Worm (Caenorhabditis elegans): ENCODE measurements around the gene slc-17.4.

slc-17.4 gene

ce11 chrIV:17293068-17293467, 1.5 kb upstream of the slc-17.4 start:
- TF ChIP-seq pqm-1 (tag; optimal IDR thresholded peaks at IDR 0.05) (peak; percentile 55), elt-2 (tag; optimal IDR thresholded peaks at IDR 0.05) (peak; percentile 59), nhr-11 (tag; optimal IDR thresholded peaks at IDR 0.05) (no peak)

ce11 chrIV:17292350-17292749, 817 bp upstream of the slc-17.4 start:
- TF ChIP-seq nhr-28 (tag; optimal IDR thresholded peaks at IDR 0.05) (no peak), elt-2 (tag; optimal IDR thresholded peaks at IDR 0.05) (peak; percentile 59), sea-2 (GFP tag; optimal IDR thresholded peaks at IDR 0.05) (no peak), lin-39 (tag; optimal IDR thresholded peaks at IDR 0.05) (no peak), lsy-12 (tag; optimal IDR thresholded peaks at IDR 0.05) (no peak), fkh-10 (GFP tag; optimal IDR thresholded peaks at IDR 0.05) (no peak), R02D3.7 (tag; optimal IDR thresholded peaks at IDR 0.05) (no peak), pqm-1 (tag; optimal IDR thresholded peaks at IDR 0.05) (peak; percentile 72), nhr-77 (tag; optimal IDR thresholded peaks at IDR 0.05) (no peak)

ce11 chrIV:17287908-17288675, 3.4 kb downstream of the slc-17.4 start, which contains the start of gene zipt-7.1:
Gene zipt-7.1 (minus strand): TSS chrIV:17288139.
- TF ChIP-seq elt-2 (tag; optimal IDR thresholded peaks at IDR 0.05) = peak; percentile 3
- no peak for TF ChIP-seq nfya-1 (tag; optimal IDR thresholded peaks at IDR 0.05; ENCODE audit: insufficient read depth)
- TF ChIP-seq egl-5 (tag; optimal IDR thresholded peaks at IDR 0.05) = peak; percentile 13

- TF ChIP-seq fkh-10 (GFP tag; optimal IDR thresholded peaks at IDR 0.05) = peak; percentile 33
- peak; percentile 49 for TF ChIP-seq nfya-1 (tag; optimal IDR thresholded peaks at IDR 0.05; ENCODE audit: insufficient read depth)
- peak; percentile 29 for TF ChIP-seq snpc-4 (tag; optimal IDR thresholded peaks at IDR 0.05)
- TF ChIP-seq lin-39 (tag; optimal IDR thresholded peaks at IDR 0.05) = peak; percentile 35
- TF ChIP-seq unc-39 (tag; optimal IDR thresholded peaks at IDR 0.05) = no peak
Observed at ce11 chrIV:17285263-17285662, 6.3 kb downstream of the slc-17.4 start.

ce11 chrIV:17284099-17284498, 7.4 kb downstream of the slc-17.4 start, which contains the start of gene nra-1:
Gene nra-1 (minus strand): TSS chrIV:17284199.
- TF ChIP-seq tbx-2 (tag; optimal IDR thresholded peaks at IDR 0.05) (no peak), nhr-28 (tag; optimal IDR thresholded peaks at IDR 0.05) (no peak), pqm-1 (tag; optimal IDR thresholded peaks at IDR 0.05) (no peak), nhr-23 (tag; optimal IDR thresholded peaks at IDR 0.05) (no peak), nhr-43 (tag; optimal IDR thresholded peaks at IDR 0.05; ENCODE audit: poor library complexity, severe bottlenecking) (no peak), unc-62 (GFP tag; optimal IDR thresholded peaks at IDR 0.05) (no peak), daf-12 (tag; optimal IDR thresholded peaks at IDR 0.05) (no peak), elt-2 (tag; optimal IDR thresholded peaks at IDR 0.05) (no peak), sea-2 (GFP tag; optimal IDR thresholded peaks at IDR 0.05) (no peak), nhr-25 (tag; optimal IDR thresholded peaks at IDR 0.05) (no peak), ceh-9 (tag; optimal IDR thresholded peaks at IDR 0.05) (no peak), jun-1 (tag; optimal IDR thresholded peaks at IDR 0.05) (no peak), egl-27 (tag; optimal IDR thresholded peaks at IDR 0.05) (no peak), ZK546.5 (tag; optimal IDR thresholded peaks at IDR 0.05) (no peak), ceh-28 (tag; optimal IDR thresholded peaks at IDR 0.05) (no peak), nhr-237 (tag; optimal IDR thresholded peaks at IDR 0.05) (no peak), skn-1 (tag; optimal IDR thresholded peaks at IDR 0.05) (no peak), nhr-11 (tag; optimal IDR thresholded peaks at IDR 0.05) (no peak), unc-39 (tag; optimal IDR thresholded peaks at IDR 0.05) (no peak), ztf-11 (tag; optimal IDR thresholded peaks at IDR 0.05) (no peak)

ce11 chrIV:17281060-17282021, 10.2 kb downstream of the slc-17.4 start:
- TF ChIP-seq ama-1 (optimal IDR thresholded peaks at IDR 0.05) (peak; percentile 99), fos-1 (tag; optimal IDR thresholded peaks at IDR 0.05) (peak; percentile 77), nhr-28 (tag; optimal IDR thresholded peaks at IDR 0.05) (no peak), egl-27 (tag; optimal IDR thresholded peaks at IDR 0.05) (no peak), pha-4 (tag; optimal IDR thresholded peaks at IDR 0.05) (peak; percentile 88), snpc-4 (tag; optimal IDR thresholded peaks at IDR 0.05) (peak; percentile 49), nhr-23 (tag; optimal IDR thresholded peaks at IDR 0.05) (peak; percentile 42), nhr-25 (tag; optimal IDR thresholded peaks at IDR 0.05) (peak; percentile 76), nfya-1 (tag; optimal IDR thresholded peaks at IDR 0.05; ENCODE audit: insufficient read depth) (peak; percentile 64), pqm-1 (tag; optimal IDR thresholded peaks at IDR 0.05) (no peak), sea-2 (GFP tag; optimal IDR thresholded peaks at IDR 0.05) (no peak), elt-1 (tag; optimal IDR thresholded peaks at IDR 0.05) (no peak), ceh-82 (tag; optimal IDR thresholded peaks at IDR 0.05) (no peak), ceh-28 (tag; optimal IDR thresholded peaks at IDR 0.05) (peak; percentile 30), tbx-2 (tag; optimal IDR thresholded peaks at IDR 0.05) (peak; percentile 84), aly-2 (tag; optimal IDR thresholded peaks at IDR 0.05) (peak; percentile 87), ceh-9 (tag; optimal IDR thresholded peaks at IDR 0.05) (no peak), unc-62 (GFP tag; optimal IDR thresholded peaks at IDR 0.05) (peak; percentile 51), hmg-11 (tag; optimal IDR thresholded peaks at IDR 0.05) (no peak), ztf-4 (tag; optimal IDR thresholded peaks at IDR 0.05) (peak; percentile 87), nhr-43 (tag; optimal IDR thresholded peaks at IDR 0.05; ENCODE audit: poor library complexity, severe bottlenecking) (peak; percentile 61), nhr-67 (tag; optimal IDR thresholded peaks at IDR 0.05) (no peak)
